Fruit fly (Drosophila melanogaster) whole organism, embryonic: Measurements from ENCODE around the gene CG6931.

Experiments
- Asciz ChIP-seq: fragments of 200-800 bp; sonication (Bioruptor generic); optimal IDR thresholded peaks from 2 replicates; lab custom pipeline; 2017; ENCODE audit warnings: missing biosample characterization, mild to moderate bottlenecking, missing genetic modification characterization, missing genetic modification reagents
- CG10462 ChIP-seq: fragments of 200-800 bp; sonication (Bioruptor generic); optimal IDR thresholded peaks from 2 replicates; lab custom pipeline; 2016; ENCODE audit warnings: missing biosample characterization, missing genetic modification characterization
- CG11504 ChIP-seq: fragments of 200-800 bp; sonication (Bioruptor generic); optimal IDR thresholded peaks from 3 replicates; lab custom pipeline; 2019; ENCODE audit warnings: missing biosample characterization, mild to moderate bottlenecking, missing genetic modification characterization, moderate library complexity
- CG11695 ChIP-seq: fragments of 200-800 bp; sonication (Bioruptor generic); IDR thresholded peaks from 3 replicates; pipeline ENCODE4 v1.3.6; 2022; ENCODE audit warnings: missing biosample characterization, missing genetic modification characterization
- CG11696 ChIP-seq: fragments of 200-800 bp; sonication (Bioruptor generic); IDR thresholded peaks from 2 replicates; pipeline ENCODE4 v1.3.6; 2022; ENCODE audit warnings: missing biosample characterization, missing genetic modification characterization
- CG13775 ChIP-seq: fragments of 200-800 bp; sonication (Bioruptor generic); optimal IDR thresholded peaks from 3 replicates; lab custom pipeline; 2017; ENCODE audit warnings: missing biosample characterization, mild to moderate bottlenecking, missing genetic modification characterization
- CG15601 ChIP-seq: fragments of 200-800 bp; sonication (Bioruptor generic); optimal IDR thresholded peaks from 3 replicates; lab custom pipeline; 2019; ENCODE audit warnings: missing biosample characterization, mild to moderate bottlenecking, missing genetic modification characterization, moderate library complexity
- CG1602 ChIP-seq: fragments of 200-800 bp; sonication (Bioruptor generic); optimal IDR thresholded peaks from 3 replicates; lab custom pipeline; 2016; ENCODE audit warnings: missing biosample characterization, missing genetic modification characterization
- CG17829 ChIP-seq: fragments of 200-800 bp; optimal IDR thresholded peaks from 2 replicates; lab custom pipeline; 2019; ENCODE audit warnings: missing biosample characterization, mild to moderate bottlenecking, missing genetic modification characterization, moderate library complexity
- CG18262 ChIP-seq: fragments of 200-800 bp; optimal IDR thresholded peaks from 3 replicates; lab custom pipeline; 2019; ENCODE audit warnings: missing biosample characterization, mild to moderate bottlenecking, missing genetic modification characterization, moderate library complexity
- CG18764 ChIP-seq: fragments of 200-800 bp; sonication (Bioruptor generic); optimal IDR thresholded peaks from 3 replicates; lab custom pipeline; 2016; ENCODE audit warnings: missing biosample characterization, missing genetic modification characterization
- CG2199 ChIP-seq: fragments of 200-800 bp; sonication (Bioruptor generic); IDR thresholded peaks from 3 replicates; pipeline ENCODE4 v1.3.6; 2022; ENCODE audit warnings: missing biosample characterization, missing genetic modification characterization
- CG2678 ChIP-seq: fragments of 200-800 bp; sonication (Bioruptor generic); optimal IDR thresholded peaks from 3 replicates; lab custom pipeline; 2019; ENCODE audit warnings: missing biosample characterization, mild to moderate bottlenecking, missing genetic modification characterization, moderate library complexity
- CG33213 ChIP-seq: fragments of 200-800 bp; sonication (Bioruptor generic); optimal IDR thresholded peaks from 3 replicates; lab custom pipeline; 2016; ENCODE audit warnings: missing biosample characterization, missing genetic modification characterization
- CG4424 ChIP-seq: fragments of 200-800 bp; sonication (Bioruptor generic); optimal IDR thresholded peaks from 3 replicates; lab custom pipeline; 2016; ENCODE audit warnings: missing biosample characterization, missing genetic modification characterization
- CG5953 ChIP-seq: fragments of 200-800 bp; sonication (Bioruptor generic); IDR thresholded peaks from 2 replicates; pipeline ENCODE4 v1.3.6; 2022; ENCODE audit warnings: missing biosample characterization, missing genetic modification characterization
- CG6689 ChIP-seq: fragments of 200-800 bp; sonication (Bioruptor generic); IDR thresholded peaks from 2 replicates; pipeline ENCODE4 v1.3.6; 2022; ENCODE audit warnings: missing biosample characterization, missing genetic modification characterization
- CG7357 ChIP-seq: fragments of 200-800 bp; sonication (Bioruptor generic); IDR thresholded peaks from 3 replicates; pipeline ENCODE4 v1.3.6; 2022; ENCODE audit warnings: missing biosample characterization, missing genetic modification characterization
- CG8290 ChIP-seq, 3 experiments: fragments of 200-800 bp; sonication (Bioruptor generic); optimal IDR thresholded peaks; 2 replicates each; lab custom pipeline; 2016 to 2019; ENCODE audit warnings: missing biosample characterization in 3 of 3, missing genetic modification characterization in 3 of 3, mild to moderate bottlenecking in 2 of 3, moderate library complexity in 1 of 3
- CG8478 ChIP-seq: fragments of >200 bp; optimal IDR thresholded peaks from 2 replicates; lab custom pipeline; 2018
- CG9609 ChIP-seq: fragments of 200-800 bp; sonication (Bioruptor generic); optimal IDR thresholded peaks from 3 replicates; lab custom pipeline; 2016; ENCODE audit warnings: missing biosample characterization, missing genetic modification characterization
- CG9932 ChIP-seq: fragments of 200-800 bp; sonication (Bioruptor generic); IDR thresholded peaks from 2 replicates; pipeline ENCODE4 v1.3.6; 2022; ENCODE audit warnings: missing biosample characterization, missing genetic modification characterization
- CoRest ChIP-seq: fragments of 200-800 bp; sonication (Bioruptor generic); optimal IDR thresholded peaks from 3 replicates; lab custom pipeline; 2018; ENCODE audit warnings: missing biosample characterization, mild to moderate bottlenecking, missing genetic modification characterization, moderate library complexity
- H15 ChIP-seq: fragments of 200-800 bp; sonication (Bioruptor generic); IDR thresholded peaks from 3 replicates; pipeline ENCODE4 v1.3.6; 2022; ENCODE audit warnings: missing biosample characterization, missing genetic modification characterization
- HHEX ChIP-seq: fragments of 200-800 bp; sonication (Bioruptor generic); optimal IDR thresholded peaks from 3 replicates; lab custom pipeline; 2017; ENCODE audit warnings: missing biosample characterization, mild to moderate bottlenecking, missing genetic modification characterization, missing genetic modification reagents
- Meics ChIP-seq: fragments of 200-800 bp; sonication (Bioruptor generic); optimal IDR thresholded peaks from 2 replicates; lab custom pipeline; 2017; ENCODE audit warnings: missing biosample characterization, mild to moderate bottlenecking, missing genetic modification characterization
- NK7.1 ChIP-seq: fragments of 200-800 bp; sonication (Bioruptor generic); optimal IDR thresholded peaks from 3 replicates; lab custom pipeline; 2016; ENCODE audit warnings: missing biosample characterization, missing genetic modification characterization
- Six4 ChIP-seq: fragments of 200-800 bp; sonication (Bioruptor generic); optimal IDR thresholded peaks from 2 replicates; lab custom pipeline; 2016; ENCODE audit warnings: missing biosample characterization, missing genetic modification characterization
- Sox102F ChIP-seq: fragments of 200-800 bp; sonication (Bioruptor generic); optimal IDR thresholded peaks from 2 replicates; lab custom pipeline; 2018; ENCODE audit warnings: missing biosample characterization, mild to moderate bottlenecking, missing genetic modification characterization, moderate library complexity
- Xrp1 ChIP-seq: fragments of 200-800 bp; sonication (Bioruptor generic); IDR thresholded peaks from 2 replicates; pipeline ENCODE4 v1.3.6; 2022; ENCODE audit warnings: missing biosample characterization, missing genetic modification characterization
- ara ChIP-seq: fragments of 200-800 bp; sonication (Bioruptor generic); IDR thresholded peaks from 2 replicates; pipeline ENCODE4 v1.3.6; 2022; ENCODE audit warnings: missing biosample characterization, missing genetic modification characterization
- ase ChIP-seq: fragments of 200-800 bp; sonication (Bioruptor generic); IDR thresholded peaks from 3 replicates; pipeline ENCODE4 v1.3.6; 2022; ENCODE audit warnings: missing biosample characterization, missing genetic modification characterization
- bsh ChIP-seq, 2 experiments: fragments of 200-800 bp; sonication (Bioruptor generic); optimal IDR thresholded peaks; 2 replicates each; lab custom pipeline; 2017 to 2018; ENCODE audit warnings: mild to moderate bottlenecking in 2 of 2, missing biosample characterization in 2 of 2, missing genetic modification characterization in 2 of 2, moderate library complexity in 1 of 2
- chif ChIP-seq, 2 experiments: fragments of 200-800 bp; sonication (Bioruptor generic); optimal IDR thresholded peaks; 3 replicates each; lab custom pipeline; 2016; ENCODE audit warnings: missing biosample characterization in 2 of 2, missing genetic modification characterization in 2 of 2
- croc ChIP-seq: fragments of 200-800 bp; sonication (Bioruptor generic); conservative IDR thresholded peaks from 3 replicates; pipeline ENCODE4 v1.3.6; 2022; ENCODE audit warnings: missing biosample characterization, missing genetic modification characterization
- dimm ChIP-seq: fragments of 200-800 bp; sonication (Bioruptor generic); IDR thresholded peaks from 2 replicates; pipeline ENCODE4 v1.3.6; 2022; ENCODE audit warnings: missing biosample characterization, missing genetic modification characterization
- dpn ChIP-seq, 2 experiments: fragments of 200-800 bp; sonication (Bioruptor generic); optimal IDR thresholded peaks; 3 replicates each; lab custom pipeline; 2016; ENCODE audit warnings: missing biosample characterization in 2 of 2, missing genetic modification characterization in 2 of 2
- eve ChIP-seq, 2 experiments: fragments of >200 bp; optimal IDR thresholded peaks; 2 replicates each; lab custom pipeline; 2017; ENCODE audit warnings: missing biosample characterization in 2 of 2, missing genetic modification characterization in 2 of 2
- fd64A ChIP-seq: fragments of 200-800 bp; sonication (Bioruptor generic); optimal IDR thresholded peaks from 3 replicates; lab custom pipeline; 2018; ENCODE audit warnings: missing biosample characterization, mild to moderate bottlenecking, missing genetic modification characterization
- fru ChIP-seq: fragments of >200 bp; optimal IDR thresholded peaks from 2 replicates; lab custom pipeline; 2017
- grau ChIP-seq: fragments of 200-800 bp; optimal IDR thresholded peaks from 3 replicates; lab custom pipeline; 2019; ENCODE audit warnings: missing biosample characterization, mild to moderate bottlenecking, missing genetic modification characterization, moderate library complexity
- lmd ChIP-seq: fragments of 200-800 bp; sonication (Bioruptor generic); IDR thresholded peaks from 2 replicates; pipeline ENCODE4 v1.3.6; 2022; ENCODE audit warnings: missing biosample characterization, missing genetic modification characterization
- prd ChIP-seq, 3 experiments: fragments of >200 bp in 2 of 3; fragments of 200-800 bp in 1 of 3; sonication (Bioruptor generic) in 1 of 3; optimal IDR thresholded peaks in 2 of 3; IDR thresholded peaks in 1 of 3; 2 replicates in 2 of 3; 3 replicates in 1 of 3; pipeline versions ENCODE4 v1.3.6 to Lab custom; 2017 to 2022; ENCODE audit warnings: missing biosample characterization in 1 of 3, missing genetic modification characterization in 1 of 3
- ranshi ChIP-seq: fragments of 200-800 bp; sonication (Bioruptor generic); IDR thresholded peaks from 2 replicates; pipeline ENCODE4 v1.3.6; 2022; ENCODE audit warnings: missing biosample characterization, missing genetic modification characterization
- repo ChIP-seq: fragments of 200-800 bp; sonication (Bioruptor generic); optimal IDR thresholded peaks from 2 replicates; lab custom pipeline; 2016; ENCODE audit warnings: missing biosample characterization, missing genetic modification characterization
- row ChIP-seq: fragments of 200-800 bp; sonication (Bioruptor generic); IDR thresholded peaks from 3 replicates; pipeline ENCODE4 v1.3.6; 2022; ENCODE audit warnings: missing biosample characterization, missing genetic modification characterization
- sc ChIP-seq, 3 experiments: fragments of >200 bp in 2 of 3; fragments of 200-800 bp in 1 of 3; sonication (Bioruptor generic) in 1 of 3; optimal IDR thresholded peaks; 2 replicates in 2 of 3; 3 replicates in 1 of 3; lab custom pipeline; 2017; ENCODE audit warnings: mild to moderate bottlenecking in 1 of 3, missing biosample characterization in 1 of 3, missing genetic modification characterization in 1 of 3, missing genetic modification reagents in 1 of 3
- so ChIP-seq: fragments of 200-800 bp; sonication (Bioruptor generic); IDR thresholded peaks from 3 replicates; pipeline ENCODE4 v1.3.6; 2022; ENCODE audit warnings: missing biosample characterization, missing genetic modification characterization
- stwl ChIP-seq: fragments of 200-800 bp; sonication (Bioruptor generic); optimal IDR thresholded peaks from 3 replicates; lab custom pipeline; 2018; ENCODE audit warnings: missing biosample characterization, mild to moderate bottlenecking, missing genetic modification characterization, moderate library complexity

Gene CG6931

DNA sequence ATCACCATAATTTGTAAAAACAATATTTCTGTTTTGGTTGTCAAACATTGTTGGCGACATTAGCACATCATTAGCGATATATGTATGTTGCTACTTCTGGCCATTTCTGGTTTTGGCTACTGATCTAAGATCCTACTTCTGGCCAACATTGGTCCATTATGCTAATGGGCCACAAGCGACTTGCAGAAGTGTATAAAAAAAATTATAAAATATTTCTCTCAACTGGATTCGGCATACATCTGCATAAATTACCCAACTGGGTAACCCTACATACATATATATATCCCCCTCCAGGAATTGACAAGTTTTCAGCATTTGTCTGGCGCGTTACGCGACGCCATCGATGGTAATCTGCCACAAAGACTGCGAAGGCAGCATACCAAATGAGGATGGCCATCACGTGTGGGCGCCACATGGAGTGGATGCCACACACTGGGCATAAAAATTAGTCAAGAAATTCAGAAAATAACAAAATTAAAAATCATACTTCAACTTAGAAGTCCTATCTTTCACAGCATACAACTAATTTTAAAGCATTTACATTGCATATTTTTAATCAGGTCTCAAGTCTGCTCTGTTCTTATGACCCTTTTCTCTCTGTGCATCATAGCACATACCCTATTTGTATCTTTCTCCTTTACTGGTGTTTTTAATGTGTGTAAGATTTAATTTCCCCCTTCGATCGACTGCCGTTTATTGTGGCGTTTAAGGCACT, 47.1 kb downstream of the CG6931 start (continued):
- TF ChIP-seq bsh (GFP tag; optimal IDR thresholded peaks at IDR 0.05; lab: Kevin White, UChicago) (peak in 1 of 2 experiments; percentile 61), dpn (GFP tag; optimal IDR thresholded peaks at IDR 0.05; lab: Kevin White, UChicago) (peak in 1 of 2 experiments; percentile 24), CoRest (peak; percentile 27), Sox102F (GFP tag; lab: Kevin White, UChicago) (peak; percentile 36), fru (lab: Kevin White, UChicago) (no peak), fd64A (GFP tag; lab: Kevin White, UChicago) (peak; percentile 42), lmd (GFP tag; lab: Robert Waterston, UW) (peak; percentile 54), CG8290 (GFP tag; optimal IDR thresholded peaks at IDR 0.05; lab: Kevin White, UChicago) (no peak), CG8290 (tag; optimal IDR thresholded peaks at IDR 0.05; lab: Kevin White, UChicago) (no peak), grau (tag; lab: Kevin White, UChicago) (peak; percentile 40), prd (optimal IDR thresholded peaks at IDR 0.05; lab: Kevin White, UChicago) (no peak), prd (GFP tag; IDR thresholded peaks at IDR 0.05; lab: Robert Waterston, UW) (peak; percentile 65), CG8478 (lab: Kevin White, UChicago) (no peak), CG18764 (GFP tag; lab: Kevin White, UChicago) (peak; percentile 28), CG9932 (GFP tag; lab: Robert Waterston, UW) (peak; percentile 30; the same call in 1 of the 2 replicates), row (GFP tag; lab: Robert Waterston, UW) (peak; percentile 71), HHEX (GFP tag; lab: Kevin White, UChicago) (peak; percentile 5), stwl (tag; lab: Kevin White, UChicago) (peak; percentile 23), Xrp1 (GFP tag; lab: Robert Waterston, UW) (peak; percentile 85), Meics (GFP tag; lab: Kevin White, UChicago) (peak; percentile 38), eve (GFP tag; optimal IDR thresholded peaks at IDR 0.05; lab: Kevin White, UChicago) (peak in 1 of 2 experiments; percentile 55), CG11695 (GFP tag; lab: Robert Waterston, UW) (peak; percentile 66), chif (GFP tag; optimal IDR thresholded peaks at IDR 0.05; lab: Kevin White, UChicago) (peak; percentile 18 to 46), CG11696 (GFP tag; lab: Robert Waterston, UW) (no peak), Asciz (peak; percentile 39), repo (GFP tag; lab: Kevin White, UChicago) (peak; percentile 62), CG6689 (GFP tag; lab: Robert Waterston, UW) (peak; percentile 61), CG9609 (GFP tag; lab: Kevin White, UChicago) (no peak), CG11504 (tag; lab: Kevin White, UChicago) (peak; percentile 58), CG7357 (GFP tag; lab: Robert Waterston, UW) (peak; percentile 62; the same call in 2 of the 3 replicates), Six4 (peak; percentile 62), CG17829 (tag; lab: Kevin White, UChicago) (peak; percentile 57), sc (optimal IDR thresholded peaks at IDR 0.05; lab: Kevin White, UChicago) (no peak), sc (GFP tag; optimal IDR thresholded peaks at IDR 0.05; lab: Kevin White, UChicago) (peak; percentile 30), CG1602 (GFP tag; lab: Kevin White, UChicago) (no peak), ara (GFP tag; lab: Robert Waterston, UW) (peak; percentile 55; the same call in 1 of the 2 replicates), CG5953 (no peak), CG2199 (GFP tag; lab: Robert Waterston, UW) (peak; percentile 54; the same call in 1 of the 3 replicates), CG15601 (tag; lab: Kevin White, UChicago) (peak; percentile 19), CG2678 (peak; percentile 57), dimm (GFP tag; lab: Robert Waterston, UW) (no peak), CG4424 (GFP tag; lab: Kevin White, UChicago) (peak; percentile 70), CG13775 (peak; percentile 19), so (GFP tag; lab: Robert Waterston, UW) (peak; percentile 42; the same call in 2 of the 3 replicates), NK7.1 (no peak), croc (GFP tag; lab: Robert Waterston, UW) (peak; percentile 63), CG10462 (no peak), ranshi (GFP tag; lab: Robert Waterston, UW) (peak; percentile 59; the same call in 1 of the 2 replicates), CG18262 (tag; lab: Kevin White, UChicago) (peak; percentile 72), ase (GFP tag; lab: Robert Waterston, UW) (peak; percentile 24; the same call in 1 of the 3 replicates), CG33213 (GFP tag; lab: Kevin White, UChicago) (no peak), H15 (GFP tag; lab: Robert Waterston, UW) (peak; percentile 63; the same call in 2 of the 3 replicates)
